Worm (Caenorhabditis elegans) whole organism, midembryonic: ENCODE measurements around the gene miga-1.

Source experiments
- T22C8.4 ChIP-seq: fragments of 200-800 bp; sonication (Bioruptor generic); IDR thresholded peaks from 2 replicates; pipeline ENCODE4 v1.3.6; 2022; ENCODE audit warnings: missing genetic modification characterization, missing compliant biosample characterization
- cog-1 ChIP-seq: sonication (generic microtip); optimal IDR thresholded peaks from 2 replicates; lab custom pipeline; 2016; ENCODE audit warnings: missing genetic modification characterization, missing compliant biosample characterization
- flt-1 ChIP-seq: fragments of 200-800 bp; sonication (Bioruptor generic); IDR thresholded peaks from 2 replicates; pipeline ENCODE4 v1.3.6; 2022; ENCODE audit warnings: missing genetic modification characterization, missing compliant biosample characterization
- klf-2 ChIP-seq: fragments of 200-800 bp; sonication (Bioruptor generic); conservative IDR thresholded peaks from 2 replicates; pipeline ENCODE4 v1.3.6; 2022; ENCODE audit warnings: missing genetic modification reagents, missing genetic modification characterization, missing compliant biosample characterization
- med-1 ChIP-seq: sonication (generic microtip); optimal IDR thresholded peaks from 2 replicates; lab custom pipeline; 2017; ENCODE audit warnings: missing genetic modification characterization, mild to moderate bottlenecking, missing compliant biosample characterization, antibody characterized with exemption, missing genetic modification reagents; ENCODE audit not compliant: insufficient read depth
- ref-1 ChIP-seq: fragments of 200-800 bp; sonication (Bioruptor generic); conservative IDR thresholded peaks from 2 replicates; pipeline ENCODE4 v1.3.6; 2022; ENCODE audit warnings: missing genetic modification reagents, missing genetic modification characterization, missing compliant biosample characterization
- ztf-23 ChIP-seq: fragments of 200-800 bp; sonication (Bioruptor generic); IDR thresholded peaks from 2 replicates; pipeline ENCODE4 v1.3.6; 2022; ENCODE audit warnings: missing genetic modification reagents, missing genetic modification characterization, missing compliant biosample characterization
- ztf-29 ChIP-seq: fragments of 200-800 bp; sonication (Bioruptor generic); IDR thresholded peaks from 2 replicates; pipeline ENCODE4 v1.3.6; 2022; ENCODE audit warnings: missing genetic modification reagents, missing genetic modification characterization, missing compliant biosample characterization

ce11 chrV:12417277-12417676 is 16.6 kb upstream of the miga-1 start, which contains the start of gene cdr-3:
- TF ChIP-seq ztf-29 (GFP tag; lab: Robert Waterston, UW) (no peak), med-1 (GFP tag; lab: Kevin White, UChicago) (no peak), ztf-23 (GFP tag; lab: Robert Waterston, UW) (no peak), klf-2 (GFP tag; lab: Robert Waterston, UW) (no peak), cog-1 (no peak), flt-1 (GFP tag; lab: Robert Waterston, UW) (no peak), T22C8.4 (GFP tag; lab: Robert Waterston, UW) (no peak), ref-1 (GFP tag; lab: Robert Waterston, UW) (no peak)
